Worm (Caenorhabditis elegans) whole organism, midembryonic: ENCODE results near the gene fbxa-199.
"Not testable (repeated sequence)": the region's sequence is repeated elsewhere in the genome, so short reads cannot be mapped to it uniquely, and the experiment has no call there.

Experiments used
- T22C8.4 ChIP-seq: fragments of 200-800 bp; sonication (Bioruptor generic); IDR thresholded peaks from 2 replicates; pipeline ENCODE4 v1.3.6; 2022; ENCODE audit warnings: missing genetic modification characterization, missing compliant biosample characterization
- cog-1 ChIP-seq: sonication (generic microtip); optimal IDR thresholded peaks from 2 replicates; lab custom pipeline; 2016; ENCODE audit warnings: missing genetic modification characterization, missing compliant biosample characterization
- flt-1 ChIP-seq: fragments of 200-800 bp; sonication (Bioruptor generic); IDR thresholded peaks from 2 replicates; pipeline ENCODE4 v1.3.6; 2022; ENCODE audit warnings: missing genetic modification characterization, missing compliant biosample characterization
- klf-2 ChIP-seq: fragments of 200-800 bp; sonication (Bioruptor generic); conservative IDR thresholded peaks from 2 replicates; pipeline ENCODE4 v1.3.6; 2022; ENCODE audit warnings: missing genetic modification reagents, missing genetic modification characterization, missing compliant biosample characterization
- med-1 ChIP-seq: sonication (generic microtip); optimal IDR thresholded peaks from 2 replicates; lab custom pipeline; 2017; ENCODE audit warnings: missing genetic modification characterization, mild to moderate bottlenecking, missing compliant biosample characterization, antibody characterized with exemption, missing genetic modification reagents; ENCODE audit not compliant: insufficient read depth
- ref-1 ChIP-seq: fragments of 200-800 bp; sonication (Bioruptor generic); conservative IDR thresholded peaks from 2 replicates; pipeline ENCODE4 v1.3.6; 2022; ENCODE audit warnings: missing genetic modification reagents, missing genetic modification characterization, missing compliant biosample characterization
- tab-1 ChIP-seq: fragments of 200-800 bp; sonication (Bioruptor generic); IDR thresholded peaks from 2 replicates; pipeline ENCODE4 v1.3.6; 2022; ENCODE audit warnings: missing genetic modification characterization, missing compliant biosample characterization
- ztf-23 ChIP-seq: fragments of 200-800 bp; sonication (Bioruptor generic); IDR thresholded peaks from 2 replicates; pipeline ENCODE4 v1.3.6; 2022; ENCODE audit warnings: missing genetic modification reagents, missing genetic modification characterization, missing compliant biosample characterization
- ztf-29 ChIP-seq: fragments of 200-800 bp; sonication (Bioruptor generic); IDR thresholded peaks from 2 replicates; pipeline ENCODE4 v1.3.6; 2022; ENCODE audit warnings: missing genetic modification reagents, missing genetic modification characterization, missing compliant biosample characterization

Gene fbxa-199

ce11 chrV:15384733-15385132 lies 13.9 kb downstream of the fbxa-199 start, which contains the start of gene str-102:
Gene str-102, plus strand, starts transcription at chrV:15385033.
- no peak for TF ChIP-seq flt-1 (GFP tag; lab: Robert Waterston, UW)
- TF ChIP-seq ref-1 (GFP tag; lab: Robert Waterston, UW), result no peak
- no peak for TF ChIP-seq tab-1 (GFP tag; lab: Robert Waterston, UW)
- no peak for TF ChIP-seq ztf-29 (GFP tag; lab: Robert Waterston, UW)
- no peak for TF ChIP-seq ztf-23
- no peak for TF ChIP-seq cog-1
- TF ChIP-seq klf-2 (GFP tag; lab: Robert Waterston, UW), result no peak
- no peak for TF ChIP-seq med-1 (GFP tag; lab: Kevin White, UChicago)
- no peak for TF ChIP-seq T22C8.4 (GFP tag; lab: Robert Waterston, UW)

- no peak for TF ChIP-seq T22C8.4 (GFP tag; lab: Robert Waterston, UW)
- no peak for TF ChIP-seq ztf-23
- TF ChIP-seq med-1 (GFP tag; lab: Kevin White, UChicago), result no peak
- no peak for TF ChIP-seq ztf-29 (GFP tag; lab: Robert Waterston, UW)
- no peak for TF ChIP-seq ref-1 (GFP tag; lab: Robert Waterston, UW)
- TF ChIP-seq cog-1, result no peak
- TF ChIP-seq klf-2 (GFP tag; lab: Robert Waterston, UW), result no peak
- TF ChIP-seq tab-1 (GFP tag; lab: Robert Waterston, UW), result no peak
- no peak for TF ChIP-seq flt-1 (GFP tag; lab: Robert Waterston, UW)
Observed at ce11 chrV:15383739-15384138, 14.9 kb downstream of the fbxa-199 start, which contains the start of gene str-88. Gene str-88, minus strand, starts transcription at chrV:15383839.

ce11 chrV:15380857-15381256 lies 17.8 kb downstream of the fbxa-199 start, which contains the start of gene dhs-23:
Gene dhs-23, plus strand, starts transcription at chrV:15381219.
- TF ChIP-seq med-1 (GFP tag; lab: Kevin White, UChicago), result no peak
- TF ChIP-seq ztf-23, result no peak

ce11 chrV:15379817-15380216 lies 18.8 kb downstream of the fbxa-199 start, which contains the start of gene srh-251:
Gene srh-251, minus strand, starts transcription at chrV:15379917.
- TF ChIP-seq ztf-29 (GFP tag; lab: Robert Waterston, UW) (no peak), T22C8.4 (GFP tag; lab: Robert Waterston, UW) (no peak), med-1 (GFP tag; lab: Kevin White, UChicago) (no peak), cog-1 (no peak), klf-2 (GFP tag; lab: Robert Waterston, UW) (no peak), flt-1 (GFP tag; lab: Robert Waterston, UW) (no peak), ztf-23 (no peak), ref-1 (GFP tag; lab: Robert Waterston, UW) (no peak), tab-1 (GFP tag; lab: Robert Waterston, UW) (no peak)

- TF ChIP-seq cog-1 (no peak), ref-1 (GFP tag; lab: Robert Waterston, UW) (no peak), ztf-29 (GFP tag; lab: Robert Waterston, UW) (no peak), tab-1 (GFP tag; lab: Robert Waterston, UW) (no peak), ztf-23 (no peak), flt-1 (GFP tag; lab: Robert Waterston, UW) (no peak), med-1 (GFP tag; lab: Kevin White, UChicago) (no peak), T22C8.4 (GFP tag; lab: Robert Waterston, UW) (no peak), klf-2 (GFP tag; lab: Robert Waterston, UW) (no peak)
Observed at ce11 chrV:15377903-15378302, 20.7 kb downstream of the fbxa-199 start, which contains the start of gene srh-122. Gene srh-122, minus strand, starts transcription at chrV:15378003.

ce11 chrV:15376223-15376622 lies 22.4 kb downstream of the fbxa-199 start, which contains the start of gene srh-52:
Gene srh-52, minus strand, starts transcription at chrV:15376323.
- TF ChIP-seq med-1 (GFP tag; lab: Kevin White, UChicago), result no peak
- no peak for TF ChIP-seq cog-1
- no peak for TF ChIP-seq klf-2 (GFP tag; lab: Robert Waterston, UW)
- TF ChIP-seq T22C8.4 (GFP tag; lab: Robert Waterston, UW), result no peak
- TF ChIP-seq ztf-29 (GFP tag; lab: Robert Waterston, UW), result no peak
- no peak for TF ChIP-seq tab-1 (GFP tag; lab: Robert Waterston, UW)
- no peak for TF ChIP-seq flt-1 (GFP tag; lab: Robert Waterston, UW)
- no peak for TF ChIP-seq ztf-23
- TF ChIP-seq ref-1 (GFP tag; lab: Robert Waterston, UW), result no peak

- TF ChIP-seq ztf-29 (GFP tag; lab: Robert Waterston, UW), result no peak
- no peak for TF ChIP-seq klf-2 (GFP tag; lab: Robert Waterston, UW)
Observed at ce11 chrV:15369707-15370106, 28.9 kb downstream of the fbxa-199 start, which contains the start of gene nhr-269. Gene nhr-269, minus strand, starts transcription at chrV:15369807.

- TF ChIP-seq ztf-23 (no peak), ztf-29 (GFP tag; lab: Robert Waterston, UW) (no peak), T22C8.4 (GFP tag; lab: Robert Waterston, UW) (no peak), flt-1 (GFP tag; lab: Robert Waterston, UW) (no peak), klf-2 (GFP tag; lab: Robert Waterston, UW) (no peak), ref-1 (GFP tag; lab: Robert Waterston, UW) (no peak), cog-1 (no peak), tab-1 (GFP tag; lab: Robert Waterston, UW) (no peak), med-1 (GFP tag; lab: Kevin White, UChicago) (no peak)
Observed at ce11 chrV:15367770-15368169, 30.9 kb downstream of the fbxa-199 start.

ce11 chrV:15361412-15361811 lies 37.2 kb downstream of the fbxa-199 start, which contains the start of gene ech-1.1:
Gene ech-1.1, minus strand, starts transcription at chrV:15361512.
- TF ChIP-seq med-1 (GFP tag; lab: Kevin White, UChicago); ztf-29 (GFP tag; lab: Robert Waterston, UW); T22C8.4 (GFP tag; lab: Robert Waterston, UW): not testable (repeated sequence)

ce11 chrV:15354648-15355047 lies 44.0 kb downstream of the fbxa-199 start, which contains the start of gene C29F3.7:
Gene C29F3.7, plus strand, starts transcription at chrV:15354901.
- TF ChIP-seq flt-1 (GFP tag; lab: Robert Waterston, UW), result no peak
- TF ChIP-seq klf-2 (GFP tag; lab: Robert Waterston, UW), result no peak
- no peak for TF ChIP-seq ref-1 (GFP tag; lab: Robert Waterston, UW)
- TF ChIP-seq tab-1 (GFP tag; lab: Robert Waterston, UW), result no peak
- TF ChIP-seq med-1 (GFP tag; lab: Kevin White, UChicago), result no peak
- TF ChIP-seq cog-1, result no peak
- no peak for TF ChIP-seq ztf-29 (GFP tag; lab: Robert Waterston, UW)
- TF ChIP-seq T22C8.4 (GFP tag; lab: Robert Waterston, UW), result no peak
- TF ChIP-seq ztf-23, result no peak
